Worm (Caenorhabditis elegans) whole organism, late embryonic: ENCODE measurements around the gene cyc-2.1.

Experiments
- T23F11.4 ChIP-seq: fragments of 200-800 bp; sonication (Bioruptor generic); optimal IDR thresholded peaks from 2 replicates; lab custom pipeline; 2018; ENCODE audit warnings: mild to moderate bottlenecking, missing genetic modification characterization, missing compliant biosample characterization
- ama-1 ChIP-seq: fragments of 150-350 bp; optimal IDR thresholded peaks from 2 replicates; lab custom pipeline; 2014
- ceh-2 ChIP-seq: sonication (generic microtip); optimal IDR thresholded peaks from 2 replicates; lab custom pipeline; 2016; ENCODE audit warnings: missing genotype, missing genetic modification characterization, missing compliant biosample characterization
- ceh-6 ChIP-seq: fragments of 200-800 bp; sonication (Bioruptor generic); optimal IDR thresholded peaks from 2 replicates; lab custom pipeline; 2018; ENCODE audit warnings: mild to moderate bottlenecking, missing genetic modification characterization, missing compliant biosample characterization
- ets-4 ChIP-seq: sonication (generic microtip); optimal IDR thresholded peaks from 2 replicates; lab custom pipeline; 2016; ENCODE audit warnings: missing genetic modification characterization, missing compliant biosample characterization
- fkh-10 ChIP-seq: fragments of 150-350 bp; optimal IDR thresholded peaks from 2 replicates; lab custom pipeline; 2014; ENCODE audit warnings: missing biosample characterization, missing genetic modification reagents, missing genetic modification characterization
- pax-1 ChIP-seq: fragments of 150-350 bp; optimal IDR thresholded peaks from 2 replicates; lab custom pipeline; 2014; ENCODE audit warnings: missing biosample characterization, missing genetic modification characterization
- pha-4 ChIP-seq: fragments of 150-350 bp; optimal IDR thresholded peaks from 2 replicates; lab custom pipeline; 2018; ENCODE audit warnings: missing biosample characterization, missing genetic modification reagents, missing genetic modification characterization
- pqm-1 ChIP-seq: sonication (generic microtip); optimal IDR thresholded peaks from 2 replicates; lab custom pipeline; 2016; ENCODE audit warnings: missing genetic modification characterization, missing compliant biosample characterization
- syd-9 ChIP-seq: sonication (generic microtip); optimal IDR thresholded peaks from 2 replicates; lab custom pipeline; 2016; ENCODE audit warnings: mild to moderate bottlenecking, missing genetic modification characterization, moderate library complexity, missing compliant biosample characterization
- tbx-2 ChIP-seq: sonication (generic microtip); optimal IDR thresholded peaks from 2 replicates; lab custom pipeline; 2016; ENCODE audit warnings: missing genetic modification characterization, missing compliant biosample characterization
- tbx-7 ChIP-seq: sonication (generic microtip); optimal IDR thresholded peaks from 2 replicates; lab custom pipeline; 2016; ENCODE audit warnings: missing genotype, missing genetic modification characterization, missing compliant biosample characterization

DNA sequence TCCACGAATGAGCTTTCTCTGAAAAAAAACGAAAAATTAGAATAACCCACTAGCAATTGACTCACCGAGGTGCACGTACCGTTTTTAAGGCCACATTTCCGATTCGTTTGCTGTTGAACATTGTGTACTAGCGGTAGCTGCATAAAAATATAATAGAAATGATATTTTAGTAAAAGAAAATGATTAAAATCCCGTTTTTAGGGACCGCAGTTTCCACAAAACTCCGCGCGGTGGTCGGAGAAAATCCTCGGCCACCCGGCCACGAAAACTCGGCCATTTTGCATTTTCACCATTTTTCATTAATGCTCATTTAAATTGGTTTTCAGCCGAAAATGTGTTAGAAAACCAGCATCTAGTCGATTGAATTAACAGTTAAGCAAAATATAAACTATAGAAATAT lies 36.4 kb downstream of the cyc-2.1 start, which contains the start of gene yars-2:
- TF ChIP-seq tbx-7 (peak; percentile 16), tbx-2 (tag; lab: Kevin White, UChicago) (peak; percentile 73), ets-4 (tag; lab: Kevin White, UChicago) (peak; percentile 59), pqm-1 (tag; lab: Kevin White, UChicago) (no peak), syd-9 (no peak), T23F11.4 (GFP tag; lab: Kevin White, UChicago) (no peak), ama-1 (lab: Kevin White, UChicago) (no peak), ceh-6 (no peak), pax-1 (tag; lab: Kevin White, UChicago) (no peak), ceh-2 (peak; percentile 83), pha-4 (tag; lab: Kevin White, UChicago) (no peak), fkh-10 (GFP tag; lab: Kevin White, UChicago) (no peak)
